Fruit fly (Drosophila melanogaster): ENCODE data around the gene CG11162.

DNA sequence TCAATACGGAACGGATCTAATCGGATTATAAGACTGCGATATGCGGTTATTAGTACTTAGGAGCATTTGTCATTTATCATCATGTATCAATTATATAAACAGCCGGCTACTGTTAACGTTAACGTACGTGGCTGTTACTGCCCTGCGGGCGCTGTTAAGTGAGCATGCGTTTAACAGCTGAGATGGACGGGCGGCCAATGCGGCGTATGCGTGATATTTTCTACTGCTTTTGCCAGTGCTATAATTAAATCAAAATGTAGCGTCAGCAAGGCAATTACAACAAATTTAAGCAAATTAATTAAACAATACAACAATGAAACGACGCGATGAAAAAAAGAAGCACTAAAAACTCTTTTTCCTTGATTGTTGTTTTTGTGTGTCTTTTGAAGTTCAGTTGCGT, 39.1 kb upstream of the CG11162 start:
- TF ChIP-seq run (tag; optimal IDR thresholded peaks at IDR 0.05) (no peak), CG12391 (tag; optimal IDR thresholded peaks at IDR 0.05) (no peak), CG17568 (GFP tag; optimal IDR thresholded peaks at IDR 0.05) (no peak), tio (GFP tag; optimal IDR thresholded peaks at IDR 0.05) (no peak), mld (GFP tag; IDR thresholded peaks at IDR 0.05; ENCODE audit: partially characterized antibody) (no peak), Hmx (GFP tag; optimal IDR thresholded peaks at IDR 0.05) (no peak), Deaf1 (tag; optimal IDR thresholded peaks at IDR 0.05) (no peak), Hr39 (optimal IDR thresholded peaks at IDR 0.05) (no peak), CG6854 (GFP tag; optimal IDR thresholded peaks at IDR 0.05) (no peak), crol (GFP tag; IDR thresholded peaks at IDR 0.05) (no peak), CG10462 (GFP tag; optimal IDR thresholded peaks at IDR 0.05) (no peak), CG14014 (GFP tag; IDR thresholded peaks at IDR 0.05) (no peak), slou (GFP tag; optimal IDR thresholded peaks at IDR 0.05) (no peak)
